Fruit fly (Drosophila melanogaster): ENCODE data around the gene Ir87a.

DNA sequence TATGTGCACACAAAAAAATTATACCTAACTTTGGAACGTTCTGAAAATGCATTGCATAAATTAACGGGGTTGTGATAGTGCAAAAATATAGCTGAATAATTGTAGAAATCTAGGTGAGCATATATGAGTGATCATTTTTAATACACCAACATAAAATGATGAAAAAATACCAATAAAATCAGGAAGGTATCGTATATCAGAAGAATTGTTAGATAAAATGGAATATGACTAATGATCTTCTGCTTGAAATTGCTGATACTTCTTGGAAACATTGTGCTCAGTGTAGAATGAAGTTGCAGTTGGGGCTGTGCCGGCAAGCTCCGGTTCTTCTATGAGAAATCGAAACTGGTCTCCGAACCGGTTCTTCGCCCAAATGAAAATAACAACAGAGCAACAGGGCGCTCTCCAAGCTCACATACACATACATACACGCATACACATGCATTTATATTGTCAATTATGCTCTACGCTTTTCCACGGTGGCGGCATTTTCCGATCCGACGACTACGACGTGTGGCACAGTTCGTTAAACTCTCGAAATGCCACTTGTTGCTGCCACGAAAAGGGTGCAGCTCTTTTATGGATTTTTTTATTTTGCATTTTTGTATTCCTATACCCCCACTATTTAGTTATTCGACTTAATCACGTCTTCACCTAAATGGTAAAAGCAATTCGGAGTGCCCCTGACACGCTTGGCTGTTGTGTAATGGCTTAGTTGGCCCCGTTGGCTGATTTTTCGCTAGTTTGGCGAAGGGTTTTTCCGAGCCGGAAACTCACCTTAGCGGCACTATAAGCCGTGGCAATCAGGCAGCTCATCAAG, 19.0 kb upstream of the Ir87a start:
- TF ChIP-seq ey (GFP tag; optimal IDR thresholded peaks at IDR 0.05) = peak; percentile 94
- TF ChIP-seq Rel (GFP tag; optimal IDR thresholded peaks at IDR 0.05) = peak; percentile 31
- peak; percentile 65 for TF ChIP-seq Rel (tag; optimal IDR thresholded peaks at IDR 0.05)
- peak; percentile 95 for TF ChIP-seq Sp1 (GFP tag; optimal IDR thresholded peaks at IDR 0.05)
- TF ChIP-seq Dfd (GFP tag; optimal IDR thresholded peaks at IDR 0.05) = no peak
- peak; percentile 93 for TF ChIP-seq HLH106 (tag; optimal IDR thresholded peaks at IDR 0.05)
- no peak for TF ChIP-seq Myc (optimal IDR thresholded peaks at IDR 0.05)
- peak; percentile 27 for TF ChIP-seq CrebA (GFP tag; optimal IDR thresholded peaks at IDR 0.05; ENCODE audit: borderline replicate concordance)
- no peak for TF ChIP-seq pan (optimal IDR thresholded peaks at IDR 0.05)
- peak; percentile 86 for TF ChIP-seq sage (GFP tag; optimal IDR thresholded peaks at IDR 0.05)
- TF ChIP-seq dl (GFP tag; optimal IDR thresholded peaks at IDR 0.05; ENCODE audit: insufficient read depth in 1 of 2, partially characterized antibody in 2 of 2) = no peak
- TF ChIP-seq woc (GFP tag; optimal IDR thresholded peaks at IDR 0.05) = peak; percentile 92
- TF ChIP-seq lola (GFP tag; optimal IDR thresholded peaks at IDR 0.05) = no peak
